Worm (Caenorhabditis elegans): ENCODE measurements around the gene R10E4.11.
A peak's percentile ranks its signal among the peaks of the same experiment; 100 is the strongest.

R10E4.11 gene

ce11 chrIII:4284732-4285165, 16.1 kb downstream of the R10E4.11 start (continued):
- TF ChIP-seq zim-3 (tag; optimal IDR thresholded peaks at IDR 0.05) (no peak), attf-5 (GFP tag; optimal IDR thresholded peaks at IDR 0.05) (peak; percentile 85), attf-3 (GFP tag; conservative IDR thresholded peaks at IDR 0.05) (no peak), egrh-3 (GFP tag; IDR thresholded peaks at IDR 0.05) (no peak), gei-17 (GFP tag; optimal IDR thresholded peaks at IDR 0.05) (peak; percentile 36), ztf-6 (GFP tag; IDR thresholded peaks at IDR 0.05) (no peak), snpc-4 (GFP tag; optimal IDR thresholded peaks at IDR 0.05) (no peak), snpc-4 (tag; optimal IDR thresholded peaks at IDR 0.05) (peak in 3 of 4 experiments; percentile 20 to 57 (median 52)), madf-8 (GFP tag; conservative IDR thresholded peaks at IDR 0.05) (no peak), repo-1 (tag; optimal IDR thresholded peaks at IDR 0.05) (no peak), cebp-1 (GFP tag; IDR thresholded peaks at IDR 0.05) (no peak), cebp-1 (tag; optimal IDR thresholded peaks at IDR 0.05) (peak; percentile 77), lin-40 (tag; optimal IDR thresholded peaks at IDR 0.05) (peak; percentile 77), hmg-20 (GFP tag; IDR thresholded peaks at IDR 0.05) (no peak), die-1 (tag; optimal IDR thresholded peaks at IDR 0.05) (peak; percentile 25), let-526 (GFP tag; IDR thresholded peaks at IDR 0.05) (0 out of 2 replicates have a peak, but pooled peaks have one; percentile 60), nfya-2 (GFP tag; IDR thresholded peaks at IDR 0.05) (no peak), madf-10 (tag; optimal IDR thresholded peaks at IDR 0.05) (peak; percentile 64), D2030.7 (GFP tag; IDR thresholded peaks at IDR 0.05) (no peak), ZK185.1 (tag; optimal IDR thresholded peaks at IDR 0.05; ENCODE audit: poor library complexity, severe bottlenecking) (no peak), unc-62 (GFP tag; optimal IDR thresholded peaks at IDR 0.05) (peak; percentile 35), lin-54 (GFP tag; optimal IDR thresholded peaks at IDR 0.05) (peak; percentile 32), chd-7 (tag; optimal IDR thresholded peaks at IDR 0.05) (peak; percentile 51), B0035.1 (tag; optimal IDR thresholded peaks at IDR 0.05) (no peak), aptf-2 (GFP tag; conservative IDR thresholded peaks at IDR 0.05) (no peak), atf-7 (tag; optimal IDR thresholded peaks at IDR 0.05) (peak; percentile 77), B0019.2 (GFP tag; conservative IDR thresholded peaks at IDR 0.05) (no peak), dpl-1 (GFP tag; optimal IDR thresholded peaks at IDR 0.05) (no peak), Y56A3A.18 (GFP tag; IDR thresholded peaks at IDR 0.05) (no peak), Y95B8A.8 (GFP tag; IDR thresholded peaks at IDR 0.05) (no peak), ets-4 (GFP tag; optimal IDR thresholded peaks at IDR 0.05) (peak; percentile 40), B0336.3 (GFP tag; IDR thresholded peaks at IDR 0.05) (peak; percentile 76), mcd-1 (GFP tag; IDR thresholded peaks at IDR 0.05) (peak; percentile 61), tbx-9 (tag; optimal IDR thresholded peaks at IDR 0.05; ENCODE audit: borderline replicate concordance) (no peak), nhr-90 (tag; optimal IDR thresholded peaks at IDR 0.05) (peak; percentile 54), athp-1 (tag; optimal IDR thresholded peaks at IDR 0.05) (no peak), nfyb-1 (GFP tag; IDR thresholded peaks at IDR 0.05) (peak; percentile 68; the same call in 1 of the 2 replicates), rcor-1 (GFP tag; IDR thresholded peaks at IDR 0.05) (0 out of 2 replicates have a peak, but pooled peaks have one; percentile 10), C17E4.6 (GFP tag; IDR thresholded peaks at IDR 0.05) (no peak), ceh-27 (GFP tag; optimal IDR thresholded peaks at IDR 0.05) (peak; percentile 51), lin-35 (GFP tag; optimal IDR thresholded peaks at IDR 0.05) (no peak)

Data from whole organism, young adult.